Fruit fly (Drosophila melanogaster): Measurements from ENCODE around the gene Wnt4.

Gene Wnt4

DNA sequence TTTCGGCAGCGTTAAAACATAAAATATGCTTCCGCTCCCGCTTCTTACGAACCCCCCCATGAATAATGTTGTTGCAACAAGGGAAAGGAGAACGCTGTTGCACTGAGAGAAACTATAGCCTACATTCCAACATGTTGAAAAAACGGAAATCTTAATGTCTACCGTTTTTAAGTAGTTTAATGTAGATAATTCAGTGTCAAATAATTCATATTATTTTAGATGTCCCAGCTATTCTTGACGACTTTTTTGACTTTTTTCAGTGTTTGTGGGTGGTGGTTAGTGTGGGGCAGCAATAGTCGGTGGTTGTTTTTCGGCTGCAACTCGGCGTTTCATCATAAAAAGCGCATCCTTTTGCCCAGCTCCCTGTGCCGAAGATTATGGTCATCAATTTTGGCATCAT lies 15.0 kb downstream of the Wnt4 start (continued):
- TF ChIP-seq Hmr (GFP tag; optimal IDR thresholded peaks at IDR 0.05), result no peak
- peak; percentile 44 for TF ChIP-seq pnt (GFP tag; optimal IDR thresholded peaks at IDR 0.05)
- TF ChIP-seq CG17912 (GFP tag; optimal IDR thresholded peaks at IDR 0.05), result no peak
- no peak for TF ChIP-seq lov (optimal IDR thresholded peaks at IDR 0.05)
- no peak for TF ChIP-seq lov (GFP tag; IDR thresholded peaks at IDR 0.05)
- peak; percentile 6 for TF ChIP-seq CG10147 (GFP tag; optimal IDR thresholded peaks at IDR 0.05)
- TF ChIP-seq psq (GFP tag; optimal IDR thresholded peaks at IDR 0.05), result no peak
- TF ChIP-seq Six4 (GFP tag; optimal IDR thresholded peaks at IDR 0.05), result peak; percentile 24
- TF ChIP-seq CG17829 (tag; optimal IDR thresholded peaks at IDR 0.05), result peak; percentile 58
- TF ChIP-seq CG15479 (GFP tag; optimal IDR thresholded peaks at IDR 0.05), result no peak
- TF ChIP-seq Drgx (GFP tag; IDR thresholded peaks at IDR 0.05), result no peak
- TF ChIP-seq Gsc (GFP tag; IDR thresholded peaks at IDR 0.05), result no peak
- TF ChIP-seq CG2129 (GFP tag; IDR thresholded peaks at IDR 0.05; ENCODE audit: partially characterized antibody), result no peak
- no peak for TF ChIP-seq Usf (GFP tag; optimal IDR thresholded peaks at IDR 0.05)
- no peak for TF ChIP-seq CG6654 (GFP tag; optimal IDR thresholded peaks at IDR 0.05)
- no peak for TF ChIP-seq luna (GFP tag; optimal IDR thresholded peaks at IDR 0.05)
- no peak for TF ChIP-seq CG17186 (GFP tag; optimal IDR thresholded peaks at IDR 0.05)
- no peak for TF ChIP-seq CHES-1-like (GFP tag; optimal IDR thresholded peaks at IDR 0.05)
- 0 out of 2 replicates have a peak, but pooled peaks have one; percentile 24 for TF ChIP-seq CG11696 (GFP tag; IDR thresholded peaks at IDR 0.05)
- peak; percentile 15 for TF ChIP-seq Antp (GFP tag; optimal IDR thresholded peaks at IDR 0.05)
- no peak for TF ChIP-seq sd (tag; optimal IDR thresholded peaks at IDR 0.05)
- TF ChIP-seq gro (GFP tag; optimal IDR thresholded peaks at IDR 0.05), result no peak
- TF ChIP-seq sima (GFP tag; optimal IDR thresholded peaks at IDR 0.05), result no peak
- TF ChIP-seq CG10543 (GFP tag; optimal IDR thresholded peaks at IDR 0.05), result no peak
- TF ChIP-seq B-H2 (GFP tag; optimal IDR thresholded peaks at IDR 0.05), result no peak
- TF ChIP-seq danr (GFP tag; IDR thresholded peaks at IDR 0.05), result no peak
- no peak for TF ChIP-seq Stat92E (GFP tag; optimal IDR thresholded peaks at IDR 0.05)
- TF ChIP-seq ranshi (GFP tag; IDR thresholded peaks at IDR 0.05), result no peak; the same call in 1 of the 2 replicates
- TF ChIP-seq eve (GFP tag; optimal IDR thresholded peaks at IDR 0.05), result peak in 1 of 2 experiments; percentile 66
- no peak for TF ChIP-seq seq (GFP tag; IDR thresholded peaks at IDR 0.05)
- TF ChIP-seq CG11085 (GFP tag; IDR thresholded peaks at IDR 0.05), result no peak
- TF ChIP-seq CG11247 (GFP tag; IDR thresholded peaks at IDR 0.05), result no peak
- peak in 1 of 2 experiments; percentile 87 for TF ChIP-seq bsh (GFP tag; optimal IDR thresholded peaks at IDR 0.05)
- TF ChIP-seq amos (GFP tag; IDR thresholded peaks at IDR 0.05; ENCODE audit: partially characterized antibody), result no peak
- TF ChIP-seq CG1832 (GFP tag; optimal IDR thresholded peaks at IDR 0.05), result no peak
- no peak for TF ChIP-seq C15 (GFP tag; IDR thresholded peaks at IDR 0.05)
- no peak for TF ChIP-seq BtbVII (GFP tag; optimal IDR thresholded peaks at IDR 0.05)
- peak; percentile 50 for TF ChIP-seq CG7786 (GFP tag; optimal IDR thresholded peaks at IDR 0.05)
- TF ChIP-seq CG9437 (GFP tag; optimal IDR thresholded peaks at IDR 0.05), result peak; percentile 13
- TF ChIP-seq CG43689 (GFP tag; IDR thresholded peaks at IDR 0.05), result no peak
- TF ChIP-seq CG2116 (GFP tag; optimal IDR thresholded peaks at IDR 0.05), result no peak
- no peak for TF ChIP-seq D (optimal IDR thresholded peaks at IDR 0.05)
- TF ChIP-seq D (GFP tag; optimal IDR thresholded peaks at IDR 0.05), result peak; percentile 59
- no peak for TF ChIP-seq Dll (GFP tag; IDR thresholded peaks at IDR 0.05; ENCODE audit: partially characterized antibody)
- TF ChIP-seq CG8924 (tag; optimal IDR thresholded peaks at IDR 0.05), result peak; percentile 60
- TF ChIP-seq ac (GFP tag; optimal IDR thresholded peaks at IDR 0.05), result no peak
- TF ChIP-seq nom (GFP tag; optimal IDR thresholded peaks at IDR 0.05), result no peak
- no peak for TF ChIP-seq bowl (GFP tag; IDR thresholded peaks at IDR 0.05)
- TF ChIP-seq grn (GFP tag; optimal IDR thresholded peaks at IDR 0.05), result no peak
- TF ChIP-seq Lim3 (GFP tag; IDR thresholded peaks at IDR 0.05), result no peak
- TF ChIP-seq CG12104 (GFP tag; optimal IDR thresholded peaks at IDR 0.05), result no peak
- peak; percentile 66 for TF ChIP-seq CG17361 (GFP tag; IDR thresholded peaks at IDR 0.05)

Data from whole organism, embryonic.